Fruit fly (Drosophila melanogaster) whole organism, wandering third instar larva: ENCODE data around the gene fipi.

Experiments
- Abd-B ChIP-seq: fragments of >200 bp; optimal IDR thresholded peaks from 2 replicates; lab custom pipeline; 2017; ENCODE audit warnings: missing biosample characterization, missing genetic modification characterization
- CG32264 ChIP-seq: fragments of 200-800 bp; sonication (Bioruptor generic); optimal IDR thresholded peaks from 2 replicates; lab custom pipeline; 2016; ENCODE audit warnings: missing biosample characterization, missing genetic modification characterization
- CG9705 ChIP-seq: fragments of 200-800 bp; sonication (Bioruptor generic); optimal IDR thresholded peaks from 2 replicates; lab custom pipeline; 2018; ENCODE audit warnings: missing biosample characterization, mild to moderate bottlenecking, missing genetic modification characterization
- CrebA ChIP-seq: fragments of 200-800 bp; sonication (Bioruptor generic); optimal IDR thresholded peaks from 2 replicates; lab custom pipeline; 2016; ENCODE audit warnings: missing biosample characterization, mild to moderate bottlenecking, missing genetic modification characterization, borderline replicate concordance
- Dfd ChIP-seq: fragments of >200 bp; optimal IDR thresholded peaks from 2 replicates; lab custom pipeline; 2017; ENCODE audit warnings: missing biosample characterization, missing genetic modification characterization
- Dif ChIP-seq: fragments of 200-275, 200-300 bp; sonication (Bioruptor generic); optimal IDR thresholded peaks from 2 replicates; lab custom pipeline; 2018; ENCODE audit warnings: missing biosample characterization, missing genetic modification characterization; ENCODE audit not compliant: partially characterized antibody
- GATAd ChIP-seq: sonication (Bioruptor generic); optimal IDR thresholded peaks from 2 replicates; lab custom pipeline; 2016; ENCODE audit warnings: missing biosample characterization, missing genetic modification characterization
- HLH106 ChIP-seq: fragments of 200-800 bp; optimal IDR thresholded peaks from 3 replicates; lab custom pipeline; 2019; ENCODE audit warnings: missing biosample characterization, mild to moderate bottlenecking, missing genetic modification characterization, moderate library complexity
- Hnf4 ChIP-seq: fragments of 200-800 bp; sonication (Bioruptor generic); optimal IDR thresholded peaks from 2 replicates; lab custom pipeline; 2016; ENCODE audit warnings: missing biosample characterization, mild to moderate bottlenecking, missing genetic modification characterization
- Hr78 ChIP-seq: fragments of >200 bp; optimal IDR thresholded peaks from 2 replicates; lab custom pipeline; 2017; ENCODE audit warnings: missing biosample characterization, missing genetic modification characterization
- Hr83 ChIP-seq: fragments of 200-300 bp; sonication (Bioruptor generic); optimal IDR thresholded peaks from 2 replicates; lab custom pipeline; 2016; ENCODE audit warnings: missing biosample characterization, mild to moderate bottlenecking, missing genetic modification characterization, moderate library complexity; ENCODE audit not compliant: poor library complexity, severe bottlenecking
- Jra ChIP-seq: sonication (Bioruptor generic); optimal IDR thresholded peaks from 2 replicates; lab custom pipeline; 2016; ENCODE audit warnings: missing biosample characterization, missing genetic modification characterization
- Mio ChIP-seq: sonication (Bioruptor generic); optimal IDR thresholded peaks from 2 replicates; lab custom pipeline; 2016; ENCODE audit warnings: missing biosample characterization, missing genetic modification characterization
- Myc ChIP-seq: fragments of >200 bp; optimal IDR thresholded peaks from 2 replicates; lab custom pipeline; 2017
- N ChIP-seq: fragments of >200 bp; optimal IDR thresholded peaks from 2 replicates; lab custom pipeline; 2018; ENCODE audit warnings: missing biosample characterization, missing external identifiers, missing genetic modification characterization
- OdsH ChIP-seq: fragments of 200-800 bp; sonication (Bioruptor generic); optimal IDR thresholded peaks from 2 replicates; lab custom pipeline; 2016; ENCODE audit warnings: missing biosample characterization, mild to moderate bottlenecking, missing genetic modification characterization
- Rel ChIP-seq, 2 experiments: fragments of 200-800 bp; sonication (Bioruptor generic) in 1 of 2; optimal IDR thresholded peaks; 2 replicates in 1 of 2; 3 replicates in 1 of 2; lab custom pipeline; 2016 to 2019; ENCODE audit warnings: mild to moderate bottlenecking in 2 of 2, missing biosample characterization in 2 of 2, missing genetic modification characterization in 2 of 2, moderate library complexity in 1 of 2
- Sp1 ChIP-seq: fragments of 200-800 bp; sonication (Bioruptor generic); optimal IDR thresholded peaks from 3 replicates; lab custom pipeline; 2019; ENCODE audit warnings: missing biosample characterization, mild to moderate bottlenecking, missing genetic modification characterization, moderate library complexity
- Vsx2 ChIP-seq: fragments of 200-300, 225-300 bp; sonication (Bioruptor generic); optimal IDR thresholded peaks from 2 replicates; lab custom pipeline; 2018; ENCODE audit warnings: missing biosample characterization, missing genetic modification characterization; ENCODE audit not compliant: partially characterized antibody
- br ChIP-seq: fragments of 200-800 bp; sonication (Bioruptor generic); optimal IDR thresholded peaks from 2 replicates; lab custom pipeline; 2016; ENCODE audit warnings: missing biosample characterization, missing genetic modification characterization
- brk ChIP-seq: fragments of 200-800 bp; sonication (Bioruptor generic); optimal IDR thresholded peaks from 2 replicates; lab custom pipeline; 2016; ENCODE audit warnings: missing biosample characterization, mild to moderate bottlenecking, missing genetic modification characterization
- dl ChIP-seq, 2 experiments: fragments of 175-275, 200-275 bp in 1 of 2; fragments of 200-275 bp in 1 of 2; sonication (Bioruptor generic); optimal IDR thresholded peaks; lab custom pipeline; 2018; ENCODE audit warnings: mild to moderate bottlenecking in 2 of 2, missing biosample characterization in 2 of 2, missing genetic modification characterization in 2 of 2, moderate library complexity in 2 of 2; ENCODE audit not compliant: partially characterized antibody in 2 of 2, insufficient read depth in 1 of 2
- dmrt93B ChIP-seq: fragments of 200-800 bp; sonication (Bioruptor generic); optimal IDR thresholded peaks from 2 replicates; lab custom pipeline; 2018; ENCODE audit warnings: missing biosample characterization, mild to moderate bottlenecking, missing genetic modification characterization
- dsf ChIP-seq: sonication (Bioruptor generic); optimal IDR thresholded peaks from 2 replicates; lab custom pipeline; 2016; ENCODE audit warnings: missing biosample characterization, missing genetic modification characterization, borderline replicate concordance
- ey ChIP-seq: fragments of 200-800 bp; sonication (Bioruptor generic); optimal IDR thresholded peaks from 2 replicates; lab custom pipeline; 2016; ENCODE audit warnings: missing biosample characterization, missing genetic modification characterization
- foxo ChIP-seq, 2 experiments: fragments of 200-800 bp; sonication (Bioruptor generic); optimal IDR thresholded peaks; 2 replicates in 1 of 2; 3 replicates in 1 of 2; lab custom pipeline; 2016 to 2017; ENCODE audit warnings: missing biosample characterization in 2 of 2, missing genetic modification characterization in 2 of 2
- fru ChIP-seq: fragments of 200-800 bp; sonication (Bioruptor generic); optimal IDR thresholded peaks from 3 replicates; lab custom pipeline; 2016; ENCODE audit warnings: missing biosample characterization, mild to moderate bottlenecking, missing genetic modification characterization
- h ChIP-seq: fragments of 200-800 bp; sonication (Bioruptor generic); optimal IDR thresholded peaks from 3 replicates; lab custom pipeline; 2016; ENCODE audit warnings: missing biosample characterization, mild to moderate bottlenecking, missing genetic modification characterization
- jim ChIP-seq: fragments of 175-275, 200-325 bp; sonication (Bioruptor generic); optimal IDR thresholded peaks from 2 replicates; lab custom pipeline; 2016; ENCODE audit warnings: missing biosample characterization, mild to moderate bottlenecking, missing genetic modification characterization
- lola ChIP-seq: fragments of >200 bp; optimal IDR thresholded peaks from 2 replicates; lab custom pipeline; 2017; ENCODE audit warnings: missing biosample characterization, missing genetic modification characterization
- pan ChIP-seq: fragments of >200 bp; optimal IDR thresholded peaks from 2 replicates; lab custom pipeline; 2017
- psq ChIP-seq: fragments of 200-800 bp; sonication (Bioruptor generic); optimal IDR thresholded peaks from 3 replicates; lab custom pipeline; 2017; ENCODE audit warnings: missing biosample characterization, mild to moderate bottlenecking, missing genetic modification characterization, moderate library complexity
- rgr ChIP-seq: fragments of 200-800 bp; sonication (Bioruptor generic); optimal IDR thresholded peaks from 3 replicates; lab custom pipeline; 2016; ENCODE audit warnings: missing biosample characterization, mild to moderate bottlenecking, missing genetic modification characterization
- sage ChIP-seq: fragments of 200-800 bp; sonication (Bioruptor generic); optimal IDR thresholded peaks from 2 replicates; lab custom pipeline; 2016; ENCODE audit warnings: missing biosample characterization, mild to moderate bottlenecking, missing genetic modification characterization
- sv ChIP-seq: fragments of 200-800 bp; sonication (Bioruptor generic); optimal IDR thresholded peaks from 3 replicates; lab custom pipeline; 2016; ENCODE audit warnings: missing biosample characterization, missing genetic modification characterization
- tai ChIP-seq: sonication (Bioruptor generic); optimal IDR thresholded peaks from 2 replicates; lab custom pipeline; 2016; ENCODE audit warnings: missing biosample characterization, missing genetic modification characterization
- usp ChIP-seq: fragments of >200 bp; optimal IDR thresholded peaks from 2 replicates; lab custom pipeline; 2017; ENCODE audit warnings: missing biosample characterization, missing genetic modification characterization
- woc ChIP-seq: sonication (Bioruptor generic); optimal IDR thresholded peaks from 2 replicates; lab custom pipeline; 2016; ENCODE audit warnings: missing biosample characterization, mild to moderate bottlenecking, missing genetic modification characterization

The fipi gene

dm6 chr2L:4820448-4821318 lies 26.8 kb upstream of the fipi start:
- TF ChIP-seq sage (GFP tag; lab: Kevin White, UChicago) (no peak), br (GFP tag; lab: Kevin White, UChicago) (peak; percentile 68), lola (GFP tag; lab: Kevin White, UChicago) (no peak), sv (no peak), Rel (GFP tag; optimal IDR thresholded peaks at IDR 0.05; lab: Kevin White, UChicago) (no peak), Rel (tag; optimal IDR thresholded peaks at IDR 0.05; lab: Kevin White, UChicago) (no peak), fru (GFP tag; lab: Kevin White, UChicago) (peak; percentile 80), Dfd (no peak), GATAd (GFP tag; lab: Kevin White, UChicago) (no peak), Sp1 (GFP tag; lab: Kevin White, UChicago) (peak; percentile 81), brk (peak; percentile 18), CrebA (GFP tag; lab: Kevin White, UChicago) (no peak), Hr83 (GFP tag; lab: Kevin White, UChicago) (no peak), OdsH (GFP tag; lab: Kevin White, UChicago) (peak; percentile 74), CG32264 (GFP tag; lab: Kevin White, UChicago) (no peak), Mio (GFP tag; lab: Kevin White, UChicago) (no peak), Hnf4 (GFP tag; lab: Kevin White, UChicago) (peak; percentile 50), CG9705 (GFP tag; lab: Kevin White, UChicago) (peak; percentile 55), Jra (GFP tag; lab: Kevin White, UChicago) (peak; percentile 25), HLH106 (tag; lab: Kevin White, UChicago) (peak; percentile 71), dmrt93B (GFP tag; lab: Kevin White, UChicago) (peak; percentile 55), dl (GFP tag; optimal IDR thresholded peaks at IDR 0.05; lab: Kevin White, UChicago; ENCODE audit: insufficient read depth in 1 of 2, partially characterized antibody in 2 of 2) (no peak), Myc (lab: Kevin White, UChicago) (no peak), psq (peak; percentile 78), rgr (GFP tag; lab: Kevin White, UChicago) (peak; percentile 54), foxo (GFP tag; optimal IDR thresholded peaks at IDR 0.05; lab: Kevin White, UChicago) (peak in 1 of 2 experiments; percentile 82), tai (GFP tag; lab: Kevin White, UChicago) (peak; percentile 65), dsf (GFP tag; lab: Kevin White, UChicago) (no peak), ey (GFP tag; lab: Kevin White, UChicago) (peak; percentile 57), h (peak; percentile 74), jim (GFP tag; lab: Kevin White, UChicago) (no peak), usp (GFP tag; lab: Kevin White, UChicago) (no peak), N (no peak), Vsx2 (GFP tag; lab: Kevin White, UChicago) (no peak), Abd-B (GFP tag; lab: Kevin White, UChicago) (no peak), pan (lab: Kevin White, UChicago) (no peak), woc (GFP tag; lab: Kevin White, UChicago) (no peak), Hr78 (GFP tag; lab: Kevin White, UChicago) (no peak), Dif (GFP tag; lab: Kevin White, UChicago) (peak; percentile 35)

dm6 chr2L:4819995-4820394 lies 26.2 kb upstream of the fipi start:
- peak; percentile 11 for TF ChIP-seq br (GFP tag; lab: Kevin White, UChicago)
- TF ChIP-seq dl (GFP tag; optimal IDR thresholded peaks at IDR 0.05; lab: Kevin White, UChicago; ENCODE audit: insufficient read depth in 1 of 2, partially characterized antibody in 2 of 2): no peak
- peak; percentile 15 for TF ChIP-seq fru (GFP tag; lab: Kevin White, UChicago)
- TF ChIP-seq foxo (GFP tag; optimal IDR thresholded peaks at IDR 0.05; lab: Kevin White, UChicago): peak in 1 of 2 experiments; percentile 11
- TF ChIP-seq rgr (GFP tag; lab: Kevin White, UChicago): no peak
- TF ChIP-seq CG9705 (GFP tag; lab: Kevin White, UChicago): no peak
- peak; percentile 10 for TF ChIP-seq ey (GFP tag; lab: Kevin White, UChicago)
- no peak for TF ChIP-seq sage (GFP tag; lab: Kevin White, UChicago)
- no peak for TF ChIP-seq tai (GFP tag; lab: Kevin White, UChicago)
- no peak for TF ChIP-seq jim (GFP tag; lab: Kevin White, UChicago)
- TF ChIP-seq CG32264 (GFP tag; lab: Kevin White, UChicago): no peak
